Worm (Caenorhabditis elegans) whole organism, L2 larva: Measurements from ENCODE around the gene sup-9.
"Not testable (repeated sequence)": the region's sequence is repeated elsewhere in the genome, so short reads cannot be mapped to it uniquely, and the experiment has no call there.

ENCODE experiments used
- C34F6.9 ChIP-seq: fragments of 150-350 bp; optimal IDR thresholded peaks from 2 replicates; lab custom pipeline; 2014; ENCODE audit warnings: missing biosample characterization, missing genetic modification characterization
- R02D3.7 ChIP-seq: fragments of 150-350 bp; optimal IDR thresholded peaks from 2 replicates; lab custom pipeline; 2014; ENCODE audit warnings: missing biosample characterization, missing genetic modification characterization
- Y55F3AM.14 ChIP-seq: fragments of 200-800 bp; sonication (Bioruptor generic); optimal IDR thresholded peaks from 2 replicates; lab custom pipeline; 2018; ENCODE audit warnings: mild to moderate bottlenecking, missing genetic modification characterization, missing compliant biosample characterization
- ZK546.5 ChIP-seq: sonication (generic microtip); optimal IDR thresholded peaks from 2 replicates; lab custom pipeline; 2017; ENCODE audit warnings: missing biosample characterization, missing genetic modification characterization
- ama-1 ChIP-seq: fragments of 150-350 bp; optimal IDR thresholded peaks from 2 replicates; lab custom pipeline; 2018; ENCODE audit warnings: inconsistent platforms
- blmp-1 ChIP-seq: sonication (generic microtip); optimal IDR thresholded peaks from 2 replicates; lab custom pipeline; 2017; ENCODE audit warnings: missing genetic modification characterization, mild to moderate bottlenecking, missing compliant biosample characterization, antibody characterized with exemption, moderate library complexity; ENCODE audit not compliant: insufficient read depth
- ceh-16 ChIP-seq: fragments of 150-350 bp; optimal IDR thresholded peaks from 2 replicates; lab custom pipeline; 2014; ENCODE audit warnings: missing biosample characterization, missing genetic modification characterization
- egl-27 ChIP-seq: sonication (generic microtip); optimal IDR thresholded peaks from 3 replicates; lab custom pipeline; 2017; ENCODE audit warnings: missing biosample characterization, missing genetic modification reagents, missing genetic modification characterization
- gmeb-1 ChIP-seq: fragments of 150-350 bp; optimal IDR thresholded peaks from 2 replicates; lab custom pipeline; 2014; ENCODE audit warnings: missing biosample characterization, missing genetic modification characterization
- lin-11 ChIP-seq: fragments of 150-350 bp; sonication (generic microtip); optimal IDR thresholded peaks from 2 replicates; lab custom pipeline; 2014; ENCODE audit warnings: missing biosample characterization, missing genetic modification characterization, inconsistent platforms, mixed read lengths
- lin-13 ChIP-seq: fragments of 150-350 bp; optimal IDR thresholded peaks from 2 replicates; lab custom pipeline; 2014; ENCODE audit warnings: missing biosample characterization, missing genetic modification reagents, missing genetic modification characterization
- mdl-1 ChIP-seq, 2 experiments: fragments of 150-350 bp in 1 of 2; sonication (generic microtip) in 1 of 2; optimal IDR thresholded peaks; 2 replicates each; lab custom pipeline; 2017; ENCODE audit warnings: missing biosample characterization in 2 of 2, missing genetic modification characterization in 2 of 2
- nhr-11 ChIP-seq: fragments of 150-350 bp; optimal IDR thresholded peaks from 2 replicates; lab custom pipeline; 2014; ENCODE audit warnings: missing biosample characterization, missing genetic modification characterization
- nhr-12 ChIP-seq: fragments of 150-350 bp; optimal IDR thresholded peaks from 2 replicates; lab custom pipeline; 2014; ENCODE audit warnings: missing biosample characterization, missing genetic modification characterization
- nhr-129 ChIP-seq: fragments of 150-350 bp; optimal IDR thresholded peaks from 2 replicates; lab custom pipeline; 2014; ENCODE audit warnings: missing biosample characterization, missing genetic modification characterization
- nhr-21 ChIP-seq: fragments of 150-350 bp; optimal IDR thresholded peaks from 2 replicates; lab custom pipeline; 2014; ENCODE audit warnings: missing biosample characterization, missing genetic modification characterization
- nhr-23 ChIP-seq: fragments of 150-350 bp; optimal IDR thresholded peaks from 2 replicates; lab custom pipeline; 2014; ENCODE audit warnings: missing biosample characterization, missing genetic modification reagents, missing genetic modification characterization
- nhr-25 ChIP-seq: fragments of 150-350 bp; sonication (generic microtip); optimal IDR thresholded peaks from 3 replicates; lab custom pipeline; 2014; ENCODE audit warnings: missing biosample characterization, missing genetic modification characterization
- nhr-6 ChIP-seq: fragments of 150-350 bp; optimal IDR thresholded peaks from 2 replicates; lab custom pipeline; 2014; ENCODE audit warnings: missing biosample characterization, missing genetic modification characterization
- nhr-77 ChIP-seq: fragments of 150-350 bp; optimal IDR thresholded peaks from 2 replicates; lab custom pipeline; 2014; ENCODE audit warnings: missing biosample characterization, missing genetic modification characterization
- skn-1 ChIP-seq: sonication (generic microtip); optimal IDR thresholded peaks from 2 replicates; lab custom pipeline; 2017; ENCODE audit warnings: missing biosample characterization, missing genetic modification characterization
- unc-55 ChIP-seq: fragments of 150-350 bp; sonication (generic microtip); optimal IDR thresholded peaks from 3 replicates; lab custom pipeline; 2014; ENCODE audit warnings: missing biosample characterization, missing genetic modification reagents, missing genetic modification characterization
- ztf-1 ChIP-seq: fragments of 200-800 bp; sonication (Bioruptor generic); conservative IDR thresholded peaks from 2 replicates; pipeline ENCODE4 v1.3.6; 2022; ENCODE audit warnings: missing genetic modification characterization, missing compliant biosample characterization
- ztf-4 ChIP-seq: fragments of 150-350 bp; optimal IDR thresholded peaks from 2 replicates; lab custom pipeline; 2014; ENCODE audit warnings: missing biosample characterization, missing genetic modification characterization

The sup-9 gene

DNA sequence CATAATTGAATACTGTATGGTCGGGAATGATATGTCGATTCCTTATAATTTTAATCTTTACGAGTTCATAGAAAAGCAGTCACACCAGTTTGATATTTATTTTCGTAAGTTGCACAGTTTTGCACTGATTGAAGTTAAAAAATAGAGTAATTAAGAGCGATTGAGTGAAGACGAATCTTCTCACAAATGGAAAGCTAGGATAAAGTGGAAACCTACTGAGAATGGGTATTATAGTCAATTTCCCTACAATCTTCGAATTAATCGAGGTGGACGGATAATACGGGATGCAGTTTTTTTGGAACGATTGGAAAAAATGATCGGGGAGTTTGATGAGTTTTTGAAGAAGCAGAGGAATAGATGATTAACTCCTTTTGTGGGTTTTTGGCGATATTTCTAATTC lies 45.8 kb downstream of the sup-9 start, which contains the start of gene F22E5.23:
Gene F22E5.23 (plus strand): TSS at position 301 of the 400 bp plus-strand sequence.
- TF ChIP-seq nhr-77 (tag; lab: Kevin White, UChicago) (no peak), skn-1 (tag; lab: Kevin White, UChicago) (no peak), nhr-6 (tag; lab: Kevin White, UChicago) (no peak), nhr-129 (no peak), ZK546.5 (tag; lab: Kevin White, UChicago) (no peak), lin-11 (tag; lab: Kevin White, UChicago) (no peak), nhr-11 (tag; lab: Kevin White, UChicago) (no peak), ama-1 (no peak), nhr-23 (tag; lab: Kevin White, UChicago) (no peak), gmeb-1 (no peak), unc-55 (GFP tag; lab: Kevin White, UChicago) (no peak), ceh-16 (no peak)

DNA sequence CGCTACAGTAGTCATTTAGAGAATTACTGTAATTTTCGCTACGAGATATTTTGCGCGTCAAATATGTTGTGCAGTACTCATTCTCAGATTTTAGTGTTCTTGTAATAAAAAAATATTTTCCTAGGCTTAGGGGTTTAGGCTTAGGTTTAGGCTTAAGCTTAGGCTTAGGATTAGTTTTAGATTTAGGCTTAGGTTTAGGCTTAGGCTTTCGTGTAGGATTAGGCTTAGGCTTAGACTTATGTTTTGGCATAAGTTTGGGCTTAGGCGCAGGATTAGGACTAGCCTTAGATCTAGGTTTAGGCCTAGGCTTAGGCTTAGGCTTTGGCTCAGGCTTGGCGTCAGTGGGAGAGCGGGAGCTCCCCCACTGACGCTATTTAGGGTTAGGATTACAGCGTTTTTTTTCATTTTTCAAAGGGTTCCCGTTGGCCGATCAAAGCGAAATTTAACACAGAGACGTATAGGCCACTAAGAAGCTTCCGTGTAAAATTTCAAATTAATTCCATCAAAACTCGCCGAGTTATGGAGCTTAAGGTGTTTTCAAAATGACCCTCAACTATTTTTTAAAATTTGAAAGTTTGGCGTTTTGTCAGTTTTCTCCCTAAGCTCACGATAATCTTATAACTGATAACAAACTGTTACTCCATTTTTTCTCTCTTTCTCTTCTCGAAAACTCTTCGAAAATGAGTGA lies 47.3 kb downstream of the sup-9 start, which contains the start of gene F22E5.8:
Gene F22E5.8 (plus strand): TSS at position 638 of the 688 bp plus-strand sequence.
- TF ChIP-seq Y55F3AM.14 (GFP tag; lab: Kevin White, UChicago); mdl-1 (tag; optimal IDR thresholded peaks at IDR 0.05; lab: Kevin White, UChicago); lin-13 (GFP tag; lab: Kevin White, UChicago): not testable (repeated sequence)

DNA sequence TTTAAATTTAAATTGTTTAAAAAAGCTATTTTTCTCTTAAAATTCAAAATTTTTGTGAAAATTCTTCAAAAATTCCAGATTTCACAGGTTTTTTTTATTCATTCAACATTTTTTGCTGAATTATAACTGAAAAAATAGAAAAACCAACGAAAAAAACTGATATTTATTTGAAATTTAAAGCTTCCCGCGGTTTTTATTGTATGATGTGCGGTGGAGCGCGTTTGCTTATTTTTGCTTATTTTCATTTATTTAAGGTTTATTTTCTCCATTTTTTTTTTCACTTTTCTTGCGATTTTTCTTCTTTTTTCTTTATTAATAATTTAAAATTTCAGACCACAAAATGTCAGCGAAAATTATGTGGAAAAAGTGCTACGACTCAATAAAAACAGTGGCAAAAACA lies 48.8 kb downstream of the sup-9 start, which contains the start of gene F22E5.9:
Gene F22E5.9 (plus strand): TSS at position 327 of the 400 bp plus-strand sequence.
- TF ChIP-seq lin-13 (GFP tag; lab: Kevin White, UChicago) (no peak), gmeb-1 (peak; percentile 91), nhr-12 (tag; lab: Kevin White, UChicago) (no peak), C34F6.9 (tag; lab: Kevin White, UChicago) (peak; percentile 26), nhr-23 (tag; lab: Kevin White, UChicago) (no peak), R02D3.7 (tag; lab: Kevin White, UChicago) (no peak), nhr-21 (no peak), unc-55 (GFP tag; lab: Kevin White, UChicago) (peak; percentile 61)

DNA sequence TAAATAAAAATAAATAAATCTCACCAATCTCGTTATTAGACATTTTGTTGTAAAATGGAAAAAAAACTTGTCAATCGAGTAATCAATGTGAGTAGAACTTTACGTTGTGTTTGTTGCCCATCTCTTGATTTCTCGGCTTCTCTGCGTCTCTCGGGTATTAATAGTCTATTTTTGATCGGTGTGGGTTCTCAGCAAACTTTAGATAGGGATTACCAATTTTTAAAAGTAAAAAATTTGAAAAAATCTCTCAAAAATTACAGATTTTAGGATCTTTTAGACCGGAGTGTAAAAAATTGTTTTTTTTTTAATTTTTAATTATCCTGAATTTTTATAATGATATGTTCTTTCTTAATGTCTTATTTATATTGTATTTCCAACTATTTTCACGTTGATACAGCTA lies 49.5 kb downstream of the sup-9 start, which contains the start of gene F22E5.21:
Gene F22E5.21 (minus strand): TSS at position 101 of the 400 bp plus-strand sequence.
- TF ChIP-seq ztf-1 (GFP tag; lab: Robert Waterston, UW) (no peak), ceh-16 (no peak), ztf-4 (tag; lab: Kevin White, UChicago) (no peak), nhr-6 (tag; lab: Kevin White, UChicago) (no peak), egl-27 (tag; lab: Kevin White, UChicago) (no peak), blmp-1 (tag; lab: Kevin White, UChicago) (no peak), nhr-25 (tag; lab: Kevin White, UChicago) (no peak), nhr-11 (tag; lab: Kevin White, UChicago) (no peak), skn-1 (tag; lab: Kevin White, UChicago) (no peak)
